Fruit fly (Drosophila melanogaster): ENCODE measurements around the gene CG43925.

dm6 chr2L:13160227-13160626, 16.0 kb upstream of the CG43925 start, which contains the start of gene kmg:
- TF ChIP-seq pan (optimal IDR thresholded peaks at IDR 0.05) (no peak), psq (optimal IDR thresholded peaks at IDR 0.05) (no peak)

Measured in whole organism.